Fruit fly (Drosophila melanogaster) whole organism, embryonic: ENCODE data around the gene Vps37B.

ENCODE experiments used
- Adf1 ChIP-seq: fragments of 200-800 bp; sonication (Bioruptor generic); IDR thresholded peaks from 2 replicates; pipeline ENCODE4 v1.3.6; 2022; ENCODE audit warnings: missing biosample characterization, missing genetic modification characterization
- Aef1 ChIP-seq: fragments of 200-800 bp; sonication (Bioruptor generic); IDR thresholded peaks from 3 replicates; pipeline ENCODE4 v1.3.6; 2022; ENCODE audit warnings: missing biosample characterization, missing genetic modification characterization
- Blimp-1 ChIP-seq: fragments of 200-800 bp; sonication (Bioruptor generic); optimal IDR thresholded peaks from 3 replicates; lab custom pipeline; 2018; ENCODE audit warnings: missing biosample characterization, missing genetic modification characterization, mild to moderate bottlenecking, moderate library complexity, missing genetic modification reagents
- CG12104 ChIP-seq: fragments of 200-800 bp; sonication (Bioruptor generic); optimal IDR thresholded peaks from 3 replicates; lab custom pipeline; 2016; ENCODE audit warnings: missing biosample characterization, missing genetic modification characterization
- CG12744 ChIP-seq: fragments of 200-800 bp; sonication (Bioruptor generic); optimal IDR thresholded peaks from 2 replicates; lab custom pipeline; 2016; ENCODE audit warnings: missing biosample characterization, missing genetic modification characterization
- CG13424 ChIP-seq: fragments of 200-800 bp; sonication (Bioruptor generic); optimal IDR thresholded peaks from 2 replicates; lab custom pipeline; 2019; ENCODE audit warnings: missing biosample characterization, mild to moderate bottlenecking, missing genetic modification characterization, moderate library complexity
- CG1647 ChIP-seq: fragments of 200-800 bp; sonication (Bioruptor generic); optimal IDR thresholded peaks from 3 replicates; lab custom pipeline; 2016; ENCODE audit warnings: missing biosample characterization, missing genetic modification characterization
- CG17385 ChIP-seq: fragments of 200-800 bp; sonication (Bioruptor generic); optimal IDR thresholded peaks from 3 replicates; lab custom pipeline; 2018; ENCODE audit warnings: missing biosample characterization, mild to moderate bottlenecking, missing genetic modification characterization
- CG2129 ChIP-seq: fragments of 200-800 bp; sonication (Bioruptor generic); IDR thresholded peaks from 2 replicates; pipeline ENCODE4 v1.3.6; 2022; ENCODE audit warnings: missing biosample characterization, missing genetic modification characterization; ENCODE audit not compliant: partially characterized antibody
- CG30020 ChIP-seq: fragments of 200-800 bp; optimal IDR thresholded peaks from 2 replicates; lab custom pipeline; 2019; ENCODE audit warnings: missing biosample characterization, mild to moderate bottlenecking, missing genetic modification characterization, moderate library complexity
- CG31441 ChIP-seq: fragments of 200-800 bp; sonication (Bioruptor generic); IDR thresholded peaks from 2 replicates; pipeline ENCODE4 v1.3.6; 2022; ENCODE audit warnings: missing biosample characterization, missing genetic modification characterization
- CG3995 ChIP-seq: fragments of 200-800 bp; sonication (Bioruptor generic); optimal IDR thresholded peaks from 3 replicates; lab custom pipeline; 2016; ENCODE audit warnings: missing biosample characterization, missing genetic modification characterization
- CG4820 ChIP-seq: fragments of 200-800 bp; sonication (Bioruptor generic); optimal IDR thresholded peaks from 3 replicates; lab custom pipeline; 2016; ENCODE audit warnings: missing biosample characterization, missing genetic modification characterization
- CG5245 ChIP-seq: fragments of 200-800 bp; sonication (Bioruptor generic); optimal IDR thresholded peaks from 3 replicates; lab custom pipeline; 2016; ENCODE audit warnings: missing biosample characterization, missing genetic modification characterization
- CG6791 ChIP-seq: fragments of 200-800 bp; sonication (Bioruptor generic); IDR thresholded peaks from 3 replicates; pipeline ENCODE4 v1.3.6; 2022; ENCODE audit warnings: missing biosample characterization, missing genetic modification characterization; ENCODE audit not compliant: partially characterized antibody
- CG6813 ChIP-seq: fragments of 200-800 bp; sonication (Bioruptor generic); optimal IDR thresholded peaks from 2 replicates; lab custom pipeline; 2017; ENCODE audit warnings: missing biosample characterization, missing genetic modification characterization, mild to moderate bottlenecking, moderate library complexity, missing genetic modification reagents
- CG8478 ChIP-seq: fragments of >200 bp; optimal IDR thresholded peaks from 2 replicates; lab custom pipeline; 2018
- CG9727 ChIP-seq: fragments of 200-800 bp; sonication (Bioruptor generic); optimal IDR thresholded peaks from 3 replicates; lab custom pipeline; 2017; ENCODE audit warnings: missing biosample characterization, mild to moderate bottlenecking, missing genetic modification characterization
- Dip2 ChIP-seq: fragments of 200-800 bp; sonication (Bioruptor generic); IDR thresholded peaks from 2 replicates; pipeline ENCODE4 v1.3.6; 2022; ENCODE audit warnings: missing biosample characterization, missing genetic modification characterization
- E2f2 ChIP-seq: fragments of 200-800 bp; sonication (Bioruptor generic); IDR thresholded peaks from 2 replicates; pipeline ENCODE4 v1.3.6; 2022; ENCODE audit warnings: missing biosample characterization, missing genetic modification characterization
- Fer2 ChIP-seq: fragments of 200-800 bp; sonication (Bioruptor generic); optimal IDR thresholded peaks from 2 replicates; lab custom pipeline; 2018; ENCODE audit warnings: missing biosample characterization, mild to moderate bottlenecking, missing genetic modification characterization, moderate library complexity
- HLH3B ChIP-seq: fragments of 200-800 bp; sonication (Bioruptor generic); IDR thresholded peaks from 2 replicates; pipeline ENCODE4 v1.3.6; 2022; ENCODE audit warnings: missing biosample characterization, missing genetic modification characterization
- Hr78 ChIP-seq, 2 experiments: fragments of 200-800 bp in 1 of 2; fragments of >200 bp in 1 of 2; sonication (Bioruptor generic) in 1 of 2; optimal IDR thresholded peaks; 2 replicates each; lab custom pipeline; 2017 to 2019; ENCODE audit warnings: missing biosample characterization in 2 of 2, missing genetic modification characterization in 2 of 2, mild to moderate bottlenecking in 1 of 2, moderate library complexity in 1 of 2
- Lhr ChIP-seq: fragments of 200-800 bp; sonication (Bioruptor generic); optimal IDR thresholded peaks from 3 replicates; lab custom pipeline; 2017; ENCODE audit warnings: mild to moderate bottlenecking, missing biosample characterization, missing genetic modification reagents, missing genetic modification characterization
- Myb ChIP-seq: fragments of 200-800 bp; sonication (Bioruptor generic); optimal IDR thresholded peaks from 2 replicates; lab custom pipeline; 2016; ENCODE audit warnings: missing biosample characterization, missing genetic modification characterization
- Sin3A ChIP-seq: fragments of >200 bp; optimal IDR thresholded peaks from 2 replicates; lab custom pipeline; 2018
- abd-A ChIP-seq: fragments of 200-800 bp; sonication (Bioruptor generic); optimal IDR thresholded peaks from 3 replicates; lab custom pipeline; 2019; ENCODE audit warnings: missing biosample characterization, mild to moderate bottlenecking, missing genetic modification characterization, moderate library complexity
- bab2 ChIP-seq: fragments of 200-800 bp; sonication (Bioruptor generic); optimal IDR thresholded peaks from 2 replicates; lab custom pipeline; 2016; ENCODE audit warnings: missing biosample characterization, missing genetic modification characterization
- bowl ChIP-seq: fragments of 200-800 bp; sonication (Bioruptor generic); IDR thresholded peaks from 2 replicates; pipeline ENCODE4 v1.3.6; 2022; ENCODE audit warnings: missing biosample characterization, missing genetic modification characterization
- chif ChIP-seq, 2 experiments: fragments of 200-800 bp; sonication (Bioruptor generic); optimal IDR thresholded peaks; 3 replicates each; lab custom pipeline; 2016; ENCODE audit warnings: missing biosample characterization in 2 of 2, missing genetic modification characterization in 2 of 2
- crc ChIP-seq: fragments of 200-800 bp; sonication (Bioruptor generic); optimal IDR thresholded peaks from 2 replicates; lab custom pipeline; 2016; ENCODE audit warnings: missing biosample characterization, missing genetic modification characterization
- crol ChIP-seq: fragments of 200-800 bp; sonication (Bioruptor generic); IDR thresholded peaks from 2 replicates; pipeline ENCODE4 v1.3.6; 2022; ENCODE audit warnings: missing biosample characterization, missing genetic modification characterization
- danr ChIP-seq: fragments of 200-800 bp; sonication (Bioruptor generic); IDR thresholded peaks from 2 replicates; pipeline ENCODE4 v1.3.6; 2022; ENCODE audit warnings: missing biosample characterization, missing genetic modification characterization
- dm ChIP-seq: fragments of 200-800 bp; sonication (Bioruptor generic); optimal IDR thresholded peaks from 3 replicates; lab custom pipeline; 2016; ENCODE audit warnings: missing biosample characterization, missing genetic modification characterization
- esg ChIP-seq: fragments of 200-800 bp; sonication (Bioruptor generic); conservative IDR thresholded peaks from 2 replicates; pipeline ENCODE4 v1.3.6; 2022; ENCODE audit warnings: missing biosample characterization, missing genetic modification characterization
- ham ChIP-seq: fragments of 200-800 bp; sonication (Bioruptor generic); IDR thresholded peaks from 2 replicates; pipeline ENCODE4 v1.3.6; 2022; ENCODE audit warnings: missing biosample characterization, missing genetic modification characterization
- her ChIP-seq: fragments of 200-800 bp; sonication (Bioruptor generic); optimal IDR thresholded peaks from 2 replicates; lab custom pipeline; 2016; ENCODE audit warnings: missing biosample characterization, missing genetic modification characterization
- kni ChIP-seq: fragments of 200-800 bp; sonication (Bioruptor generic); optimal IDR thresholded peaks from 3 replicates; lab custom pipeline; 2017; ENCODE audit warnings: mild to moderate bottlenecking, missing biosample characterization, missing genetic modification reagents, missing genetic modification characterization
- lab ChIP-seq: fragments of 200-800 bp; sonication (Bioruptor generic); optimal IDR thresholded peaks from 3 replicates; lab custom pipeline; 2017; ENCODE audit warnings: missing biosample characterization, missing genetic modification characterization, mild to moderate bottlenecking, moderate library complexity, missing genetic modification reagents
- lilli ChIP-seq: fragments of 200-800 bp; sonication (Bioruptor generic); optimal IDR thresholded peaks from 3 replicates; lab custom pipeline; 2016; ENCODE audit warnings: missing biosample characterization, missing genetic modification characterization
- lola ChIP-seq, 3 experiments: fragments of >200 bp in 2 of 3; fragments of 200-800 bp in 1 of 3; sonication (Bioruptor generic) in 1 of 3; optimal IDR thresholded peaks; 2 replicates each; lab custom pipeline; 2017 to 2019; ENCODE audit warnings: missing biosample characterization in 3 of 3, missing genetic modification characterization in 3 of 3, mild to moderate bottlenecking in 1 of 3, moderate library complexity in 1 of 3
- odd ChIP-seq: fragments of 200-800 bp; sonication (Bioruptor generic); optimal IDR thresholded peaks from 2 replicates; lab custom pipeline; 2017; ENCODE audit warnings: missing biosample characterization, mild to moderate bottlenecking, missing genetic modification characterization
- pfk ChIP-seq: fragments of 200-800 bp; sonication (Bioruptor generic); optimal IDR thresholded peaks from 2 replicates; lab custom pipeline; 2018; ENCODE audit warnings: missing biosample characterization, mild to moderate bottlenecking, missing genetic modification characterization, moderate library complexity
- pnt ChIP-seq: fragments of 200-800 bp; sonication (Bioruptor generic); optimal IDR thresholded peaks from 3 replicates; lab custom pipeline; 2016; ENCODE audit warnings: missing biosample characterization, missing genetic modification characterization
- schlank ChIP-seq: fragments of 200-800 bp; sonication (Bioruptor generic); optimal IDR thresholded peaks from 2 replicates; lab custom pipeline; 2018; ENCODE audit warnings: missing biosample characterization, mild to moderate bottlenecking, missing genetic modification characterization
- sens-2 ChIP-seq: fragments of 200-800 bp; sonication (Bioruptor generic); IDR thresholded peaks from 2 replicates; pipeline ENCODE4 v1.3.6; 2022; ENCODE audit warnings: missing biosample characterization, missing genetic modification characterization
- toy ChIP-seq: fragments of 200-800 bp; sonication (Bioruptor generic); IDR thresholded peaks from 2 replicates; pipeline ENCODE4 v1.3.6; 2022; ENCODE audit warnings: missing biosample characterization, missing genetic modification characterization
- usp ChIP-seq: fragments of >200 bp; optimal IDR thresholded peaks from 2 replicates; lab custom pipeline; 2017; ENCODE audit warnings: missing biosample characterization, missing genetic modification characterization
- vfl ChIP-seq: fragments of 200-800 bp; sonication (Bioruptor generic); optimal IDR thresholded peaks from 2 replicates; lab custom pipeline; 2016; ENCODE audit warnings: missing biosample characterization, missing genetic modification characterization
- wor ChIP-seq: fragments of 200-800 bp; sonication (Bioruptor generic); IDR thresholded peaks from 2 replicates; pipeline ENCODE4 v1.3.6; 2022; ENCODE audit warnings: missing biosample characterization, missing genetic modification characterization
- zen ChIP-seq: fragments of 200-800 bp; sonication (Bioruptor generic); optimal IDR thresholded peaks from 3 replicates; lab custom pipeline; 2018; ENCODE audit warnings: missing biosample characterization, mild to moderate bottlenecking, missing genetic modification characterization, moderate library complexity
- zf30C ChIP-seq: fragments of 200-800 bp; sonication (Bioruptor generic); optimal IDR thresholded peaks from 3 replicates; lab custom pipeline; 2018; ENCODE audit warnings: missing biosample characterization, mild to moderate bottlenecking, missing genetic modification characterization

The Vps37B gene

DNA sequence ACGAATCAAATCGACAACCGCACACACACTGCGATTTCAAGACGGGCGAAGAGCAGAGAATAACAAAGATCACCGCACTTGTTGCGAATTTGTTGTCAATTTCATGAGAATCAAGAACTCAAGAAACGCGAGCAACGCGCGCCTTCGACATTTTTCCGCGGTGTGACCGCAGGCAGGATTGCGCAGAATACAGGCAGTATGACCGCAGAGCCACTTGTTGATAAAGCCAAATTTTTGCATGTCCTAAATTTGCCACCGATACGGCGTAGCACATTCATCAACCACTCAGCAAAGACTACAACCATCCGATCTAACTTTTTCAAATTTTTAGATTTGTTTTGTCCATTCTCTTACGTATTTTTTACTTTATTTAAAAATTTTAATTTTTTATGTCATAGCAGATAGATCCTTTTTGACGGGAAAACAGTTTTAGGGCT is 8.7 kb upstream of the Vps37B start, which contains the start of gene cno (continued):
- TF ChIP-seq sens-2 (no peak), CG8478 (lab: Kevin White, UChicago) (no peak), Aef1 (GFP tag; lab: Robert Waterston, UW) (no peak), CG12104 (GFP tag; lab: Kevin White, UChicago) (no peak), esg (GFP tag; lab: Robert Waterston, UW) (no peak), wor (GFP tag; lab: Robert Waterston, UW) (no peak), pfk (GFP tag; lab: Kevin White, UChicago) (no peak), HLH3B (no peak), Myb (peak; percentile 57), usp (GFP tag; lab: Kevin White, UChicago) (no peak), schlank (no peak), zen (peak; percentile 6), bab2 (GFP tag; lab: Kevin White, UChicago) (no peak), abd-A (no peak), Lhr (peak; percentile 98), CG5245 (GFP tag; lab: Kevin White, UChicago) (no peak), CG6791 (0 out of 3 replicates have a peak, but pooled peaks have one; percentile 39), CG3995 (GFP tag; lab: Kevin White, UChicago) (no peak), kni (GFP tag; lab: Kevin White, UChicago) (no peak), Sin3A (lab: Kevin White, UChicago) (peak; percentile 15), CG6813 (no peak), CG12744 (GFP tag; lab: Kevin White, UChicago) (no peak), toy (GFP tag; lab: Robert Waterston, UW) (no peak), CG1647 (GFP tag; lab: Kevin White, UChicago) (no peak), crol (GFP tag; lab: Robert Waterston, UW) (no peak), CG31441 (GFP tag; lab: Robert Waterston, UW) (no peak), Adf1 (GFP tag; lab: Robert Waterston, UW) (peak; percentile 90), ham (GFP tag; lab: Robert Waterston, UW) (no peak), CG17385 (GFP tag; lab: Kevin White, UChicago) (peak; percentile 28), pnt (GFP tag; lab: Kevin White, UChicago) (no peak), lilli (peak; percentile 24), E2f2 (GFP tag; lab: Robert Waterston, UW) (peak; percentile 85), chif (GFP tag; optimal IDR thresholded peaks at IDR 0.05; lab: Kevin White, UChicago) (peak in 1 of 2 experiments; percentile 11), Dip2 (GFP tag; lab: Robert Waterston, UW) (no peak), odd (no peak), lab (no peak), Hr78 (GFP tag; optimal IDR thresholded peaks at IDR 0.05; lab: Kevin White, UChicago) (no peak), danr (no peak), CG4820 (GFP tag; lab: Kevin White, UChicago) (no peak), CG2129 (GFP tag; lab: Robert Waterston, UW) (no peak), CG9727 (GFP tag; lab: Kevin White, UChicago) (no peak), crc (GFP tag; lab: Kevin White, UChicago) (no peak), CG30020 (tag; lab: Kevin White, UChicago) (no peak), dm (GFP tag; lab: Kevin White, UChicago) (peak; percentile 6), zf30C (GFP tag; lab: Kevin White, UChicago) (no peak), bowl (GFP tag; lab: Robert Waterston, UW) (no peak), Blimp-1 (GFP tag; lab: Kevin White, UChicago) (no peak), her (GFP tag; lab: Kevin White, UChicago) (peak; percentile 36), Fer2 (no peak), vfl (GFP tag; lab: Kevin White, UChicago) (no peak), lola (GFP tag; optimal IDR thresholded peaks at IDR 0.05; lab: Kevin White, UChicago) (no peak), CG13424 (peak; percentile 5)
